Worm (Caenorhabditis elegans) whole organism, mixed stage, embryonic: ENCODE data around the gene B0334.10.

Source experiments
- M03D4.4 ChIP-seq: sonication (generic microtip); optimal IDR thresholded peaks from 2 replicates; lab custom pipeline; 2017; ENCODE audit warnings: mild to moderate bottlenecking, missing genetic modification characterization, missing compliant biosample characterization
- bed-3 ChIP-seq: fragments of 200-800 bp; sonication (Bioruptor generic); optimal IDR thresholded peaks from 3 replicates; lab custom pipeline; 2018; ENCODE audit warnings: mild to moderate bottlenecking, missing genetic modification characterization, moderate library complexity, missing compliant biosample characterization
- blmp-1 ChIP-seq: fragments of 150-350 bp; optimal IDR thresholded peaks from 2 replicates; lab custom pipeline; 2014; ENCODE audit warnings: missing biosample characterization, missing genetic modification characterization
- ceh-39 ChIP-seq: fragments of 150-350 bp; optimal IDR thresholded peaks from 2 replicates; lab custom pipeline; 2014; ENCODE audit warnings: missing biosample characterization, missing genetic modification characterization
- ceh-43 ChIP-seq: fragments of 200-800 bp; sonication (Bioruptor generic); optimal IDR thresholded peaks from 2 replicates; lab custom pipeline; 2018; ENCODE audit warnings: mild to moderate bottlenecking, missing genetic modification characterization, moderate library complexity, missing compliant biosample characterization
- ces-1 ChIP-seq: fragments of 150-350 bp; optimal IDR thresholded peaks from 2 replicates; lab custom pipeline; 2014; ENCODE audit warnings: missing biosample characterization, missing genetic modification reagents, missing genetic modification characterization
- cnd-1 ChIP-seq: fragments of 200-800 bp; sonication (Bioruptor generic); optimal IDR thresholded peaks from 2 replicates; lab custom pipeline; 2018; ENCODE audit warnings: mild to moderate bottlenecking, missing genetic modification characterization, missing compliant biosample characterization
- drap-1 ChIP-seq: fragments of 200-800 bp; sonication (Bioruptor generic); optimal IDR thresholded peaks from 3 replicates; lab custom pipeline; 2018; ENCODE audit warnings: mild to moderate bottlenecking, missing genetic modification characterization, missing compliant biosample characterization
- elt-1 ChIP-seq: sonication (generic microtip); optimal IDR thresholded peaks from 2 replicates; lab custom pipeline; 2017; ENCODE audit warnings: missing genetic modification characterization, mild to moderate bottlenecking, missing compliant biosample characterization, antibody characterized with exemption, moderate library complexity, borderline replicate concordance; ENCODE audit not compliant: insufficient read depth
- flh-1 ChIP-seq: fragments of 200-800 bp; sonication (Bioruptor generic); optimal IDR thresholded peaks from 2 replicates; lab custom pipeline; 2018; ENCODE audit warnings: mild to moderate bottlenecking, missing genetic modification characterization, moderate library complexity, missing compliant biosample characterization
- ham-2 ChIP-seq: fragments of 200-800 bp; sonication (Bioruptor generic); optimal IDR thresholded peaks from 2 replicates; lab custom pipeline; 2018; ENCODE audit warnings: mild to moderate bottlenecking, missing genetic modification characterization, missing compliant biosample characterization
- hlh-1 ChIP-seq: fragments of 150-350 bp; optimal IDR thresholded peaks from 2 replicates; lab custom pipeline; 2014; ENCODE audit warnings: missing biosample characterization, missing genetic modification reagents, missing genetic modification characterization
- lin-13 ChIP-seq: fragments of 150-350 bp; optimal IDR thresholded peaks from 2 replicates; lab custom pipeline; 2014; ENCODE audit warnings: missing biosample characterization, missing genetic modification characterization
- lin-32 ChIP-seq: fragments of 200-800 bp; sonication (Bioruptor generic); optimal IDR thresholded peaks from 2 replicates; lab custom pipeline; 2018; ENCODE audit warnings: mild to moderate bottlenecking, missing genetic modification characterization, missing compliant biosample characterization
- lsy-2 ChIP-seq: fragments of 150-350 bp; optimal IDR thresholded peaks from 2 replicates; lab custom pipeline; 2014; ENCODE audit warnings: missing biosample characterization, missing genetic modification characterization
- mep-1 ChIP-seq: fragments of 150-350 bp; optimal IDR thresholded peaks from 2 replicates; lab custom pipeline; 2017; ENCODE audit warnings: missing biosample characterization, missing genetic modification reagents, missing genetic modification characterization, inconsistent platforms
- mls-2 ChIP-seq: sonication (generic microtip); optimal IDR thresholded peaks from 2 replicates; lab custom pipeline; 2016; ENCODE audit warnings: mild to moderate bottlenecking, missing genetic modification characterization, moderate library complexity, missing compliant biosample characterization
- nhr-2 ChIP-seq: fragments of 150-350 bp; optimal IDR thresholded peaks from 2 replicates; lab custom pipeline; 2014; ENCODE audit warnings: missing biosample characterization, missing genetic modification characterization
- nhr-237 ChIP-seq: fragments of 150-350 bp; optimal IDR thresholded peaks from 2 replicates; lab custom pipeline; 2014; ENCODE audit warnings: missing biosample characterization, missing genetic modification characterization
- nhr-28 ChIP-seq: fragments of 150-350 bp; optimal IDR thresholded peaks from 2 replicates; lab custom pipeline; 2014; ENCODE audit warnings: missing biosample characterization, missing genetic modification characterization
- pha-4 ChIP-seq: fragments of 150-350 bp; optimal IDR thresholded peaks from 2 replicates; lab custom pipeline; 2018; ENCODE audit warnings: missing biosample characterization, missing genetic modification reagents, missing genetic modification characterization
- sem-2 ChIP-seq: fragments of 200-800 bp; sonication (Bioruptor generic); optimal IDR thresholded peaks from 2 replicates; lab custom pipeline; 2018; ENCODE audit warnings: mild to moderate bottlenecking, missing genetic modification characterization, missing compliant biosample characterization
- snpc-4 ChIP-seq: fragments of 150-350 bp; optimal IDR thresholded peaks from 2 replicates; lab custom pipeline; 2014; ENCODE audit warnings: missing biosample characterization, missing genetic modification characterization
- sptf-1 ChIP-seq: sonication (generic microtip); optimal IDR thresholded peaks from 2 replicates; lab custom pipeline; 2017; ENCODE audit warnings: mild to moderate bottlenecking, missing genetic modification characterization, moderate library complexity, missing compliant biosample characterization
- tbx-8 ChIP-seq: fragments of 200-800 bp; sonication (Bioruptor generic); optimal IDR thresholded peaks from 2 replicates; lab custom pipeline; 2018; ENCODE audit warnings: mild to moderate bottlenecking, missing genetic modification characterization, moderate library complexity, missing compliant biosample characterization
- unc-120 ChIP-seq: sonication (generic microtip); optimal IDR thresholded peaks from 2 replicates; lab custom pipeline; 2017; ENCODE audit warnings: missing genetic modification characterization, missing compliant biosample characterization; ENCODE audit not compliant: poor library complexity, severe bottlenecking
- unc-39 ChIP-seq: fragments of 150-350 bp; optimal IDR thresholded peaks from 2 replicates; lab custom pipeline; 2014; ENCODE audit warnings: missing biosample characterization, missing genetic modification characterization
- unc-62 ChIP-seq: fragments of 150-350 bp; optimal IDR thresholded peaks from 2 replicates; lab custom pipeline; 2014; ENCODE audit warnings: missing biosample characterization, missing genetic modification reagents, missing genetic modification characterization
- zip-8 ChIP-seq: fragments of 150-350 bp; optimal IDR thresholded peaks from 2 replicates; lab custom pipeline; 2014; ENCODE audit warnings: missing biosample characterization, missing genetic modification characterization
- ztf-11 ChIP-seq: fragments of 150-350 bp; optimal IDR thresholded peaks from 2 replicates; lab custom pipeline; 2014; ENCODE audit warnings: missing biosample characterization, missing genetic modification characterization

B0334.10 gene

ce11 chrII:11534429-11535099 lies 16.3 kb downstream of the B0334.10 start, which contains the start of gene Y62F5A.12:
TSS of gene Y62F5A.12 (minus strand) at chrII:11534479.
- TF ChIP-seq lin-13 (tag; lab: Kevin White, UChicago) = peak; percentile 77
- peak; percentile 7 for TF ChIP-seq hlh-1
- TF ChIP-seq M03D4.4 (tag; lab: Kevin White, UChicago) = peak; percentile 49
- peak; percentile 68 for TF ChIP-seq cnd-1 (tag; lab: Kevin White, UChicago)
- TF ChIP-seq ham-2 = peak; percentile 26
- TF ChIP-seq sptf-1 (tag; lab: Kevin White, UChicago) = peak; percentile 95
- peak; percentile 1 for TF ChIP-seq nhr-237 (tag; lab: Kevin White, UChicago)
- TF ChIP-seq lin-32 (GFP tag; lab: Kevin White, UChicago) = peak; percentile 56
- peak; percentile 22 for TF ChIP-seq pha-4 (tag; lab: Kevin White, UChicago)
- peak; percentile 46 for TF ChIP-seq lsy-2 (tag; lab: Kevin White, UChicago)
- TF ChIP-seq bed-3 (GFP tag; lab: Kevin White, UChicago) = peak; percentile 17
- TF ChIP-seq ces-1 = peak; percentile 61
- peak; percentile 57 for TF ChIP-seq drap-1 (GFP tag; lab: Kevin White, UChicago)
- peak; percentile 85 for TF ChIP-seq mep-1 (tag; lab: Kevin White, UChicago)
- peak; percentile 6 for TF ChIP-seq tbx-8 (GFP tag; lab: Kevin White, UChicago)
- peak; percentile 52 for TF ChIP-seq mls-2 (tag; lab: Kevin White, UChicago)
- peak; percentile 79 for TF ChIP-seq unc-120 (tag; lab: Kevin White, UChicago)

ce11 chrII:11535429-11535828 lies 17.1 kb downstream of the B0334.10 start:
- TF ChIP-seq drap-1 (GFP tag; lab: Kevin White, UChicago) (peak; percentile 61), nhr-2 (peak; percentile 82), lsy-2 (tag; lab: Kevin White, UChicago) (no peak), snpc-4 (no peak), unc-62 (GFP tag; lab: Kevin White, UChicago) (peak; percentile 45), sptf-1 (tag; lab: Kevin White, UChicago) (peak; percentile 76), ces-1 (peak; percentile 35), ztf-11 (tag; lab: Kevin White, UChicago) (peak; percentile 22), ceh-39 (tag; lab: Kevin White, UChicago) (peak; percentile 41), sem-2 (GFP tag; lab: Kevin White, UChicago) (peak; percentile 40), cnd-1 (tag; lab: Kevin White, UChicago) (peak; percentile 66), zip-8 (tag; lab: Kevin White, UChicago) (no peak), ceh-43 (peak; percentile 20), elt-1 (no peak), M03D4.4 (tag; lab: Kevin White, UChicago) (no peak), nhr-28 (tag; lab: Kevin White, UChicago) (no peak), mls-2 (tag; lab: Kevin White, UChicago) (peak; percentile 73), hlh-1 (no peak)
- TF ChIP-seq, all 35 proteins: peak for 11

- TF ChIP-seq flh-1 (GFP tag; lab: Kevin White, UChicago) (no peak), unc-39 (tag; lab: Kevin White, UChicago) (no peak), zip-8 (tag; lab: Kevin White, UChicago) (peak; percentile 99)
These were observed 17.6 kb downstream of the B0334.10 start for ce11 chrII:11535924-11536323.

- TF ChIP-seq mls-2 (tag; lab: Kevin White, UChicago) (no peak), cnd-1 (tag; lab: Kevin White, UChicago) (no peak), ces-1 (peak; percentile 36), sem-2 (GFP tag; lab: Kevin White, UChicago) (no peak), drap-1 (GFP tag; lab: Kevin White, UChicago) (no peak)
- TF ChIP-seq, all 35 proteins: peak for 1
These were observed 18.2 kb downstream of the B0334.10 start for ce11 chrII:11536505-11536904.

- no peak for TF ChIP-seq ces-1
- TF ChIP-seq mls-2 (tag; lab: Kevin White, UChicago) = peak; percentile 40
- no peak for TF ChIP-seq lin-13 (tag; lab: Kevin White, UChicago)
- peak; percentile 6 for TF ChIP-seq unc-120 (tag; lab: Kevin White, UChicago)
- peak; percentile 89 for TF ChIP-seq sptf-1 (tag; lab: Kevin White, UChicago)
- peak; percentile 37 for TF ChIP-seq ham-2
- no peak for TF ChIP-seq ztf-11 (tag; lab: Kevin White, UChicago)
- TF ChIP-seq mep-1 (tag; lab: Kevin White, UChicago) = peak; percentile 62
- TF ChIP-seq snpc-4 = no peak
- TF ChIP-seq nhr-2 = peak; percentile 46
- TF ChIP-seq ceh-39 (tag; lab: Kevin White, UChicago) = peak; percentile 76
- TF ChIP-seq hlh-1 = peak; percentile 60
- TF ChIP-seq sem-2 (GFP tag; lab: Kevin White, UChicago) = no peak
- TF ChIP-seq cnd-1 (tag; lab: Kevin White, UChicago) = peak; percentile 52
- TF ChIP-seq unc-62 (GFP tag; lab: Kevin White, UChicago) = peak; percentile 67
- no peak for TF ChIP-seq pha-4 (tag; lab: Kevin White, UChicago)
- no peak for TF ChIP-seq blmp-1 (tag; lab: Kevin White, UChicago)
- no peak for TF ChIP-seq lin-32 (GFP tag; lab: Kevin White, UChicago)
These were observed 18.8 kb downstream of the B0334.10 start for ce11 chrII:11537115-11537514.
